Fruit fly (Drosophila melanogaster) whole organism, embryonic: ENCODE results near the gene Arp3.

ENCODE experiments used
- B-H2 ChIP-seq: fragments of 200-800 bp; sonication (Bioruptor generic); optimal IDR thresholded peaks from 2 replicates; lab custom pipeline; 2018; ENCODE audit warnings: missing biosample characterization, mild to moderate bottlenecking, missing genetic modification characterization
- CG11093 ChIP-seq: fragments of 200-800 bp; sonication (Bioruptor generic); IDR thresholded peaks from 3 replicates; pipeline ENCODE4 v1.3.6; 2022; ENCODE audit warnings: missing biosample characterization, missing genetic modification characterization
- CG11560 ChIP-seq: fragments of 200-800 bp; sonication (Bioruptor generic); IDR thresholded peaks from 3 replicates; pipeline ENCODE4 v1.3.6; 2022; ENCODE audit warnings: missing biosample characterization, missing genetic modification characterization
- CG11695 ChIP-seq: fragments of 200-800 bp; sonication (Bioruptor generic); IDR thresholded peaks from 3 replicates; pipeline ENCODE4 v1.3.6; 2022; ENCODE audit warnings: missing biosample characterization, missing genetic modification characterization
- CG12659 ChIP-seq: fragments of 200-800 bp; sonication (Bioruptor generic); optimal IDR thresholded peaks from 3 replicates; lab custom pipeline; 2017; ENCODE audit warnings: mild to moderate bottlenecking, missing biosample characterization, missing genetic modification reagents, missing genetic modification characterization
- CG12744 ChIP-seq: fragments of 200-800 bp; sonication (Bioruptor generic); optimal IDR thresholded peaks from 2 replicates; lab custom pipeline; 2016; ENCODE audit warnings: missing biosample characterization, missing genetic modification characterization
- CG14014 ChIP-seq: fragments of 200-800 bp; sonication (Bioruptor generic); IDR thresholded peaks from 2 replicates; pipeline ENCODE4 v1.3.6; 2022; ENCODE audit warnings: missing biosample characterization, missing genetic modification characterization
- CG14667 ChIP-seq: fragments of 200-800 bp; sonication (Bioruptor generic); IDR thresholded peaks from 2 replicates; pipeline ENCODE4 v1.3.6; 2022; ENCODE audit warnings: missing biosample characterization, missing genetic modification characterization
- CG1603 ChIP-seq: fragments of 200-800 bp; sonication (Bioruptor generic); optimal IDR thresholded peaks from 2 replicates; lab custom pipeline; 2019; ENCODE audit warnings: missing biosample characterization, mild to moderate bottlenecking, missing genetic modification characterization, moderate library complexity
- CG17328 ChIP-seq: fragments of 200-800 bp; sonication (Bioruptor generic); IDR thresholded peaks from 2 replicates; pipeline ENCODE4 v1.3.6; 2022; ENCODE audit warnings: missing biosample characterization, missing genetic modification characterization
- CG2116 ChIP-seq: fragments of 200-800 bp; sonication (Bioruptor generic); optimal IDR thresholded peaks from 3 replicates; lab custom pipeline; 2018; ENCODE audit warnings: missing biosample characterization, mild to moderate bottlenecking, missing genetic modification characterization
- CG2129 ChIP-seq: fragments of 200-800 bp; sonication (Bioruptor generic); IDR thresholded peaks from 2 replicates; pipeline ENCODE4 v1.3.6; 2022; ENCODE audit warnings: missing biosample characterization, missing genetic modification characterization; ENCODE audit not compliant: partially characterized antibody
- CG4282 ChIP-seq: fragments of 200-800 bp; sonication (Bioruptor generic); optimal IDR thresholded peaks from 2 replicates; lab custom pipeline; 2016; ENCODE audit warnings: missing biosample characterization, missing genetic modification characterization
- CG4854 ChIP-seq: fragments of 200-800 bp; sonication (Bioruptor generic); optimal IDR thresholded peaks from 2 replicates; lab custom pipeline; 2016; ENCODE audit warnings: missing biosample characterization, missing genetic modification characterization, inconsistent platforms
- CG7786 ChIP-seq: fragments of 200-800 bp; sonication (Bioruptor generic); optimal IDR thresholded peaks from 2 replicates; lab custom pipeline; 2016; ENCODE audit warnings: missing biosample characterization, missing genetic modification characterization
- CG7963 ChIP-seq: fragments of 200-800 bp; sonication (Bioruptor generic); IDR thresholded peaks from 3 replicates; pipeline ENCODE4 v1.3.6; 2022; ENCODE audit warnings: missing biosample characterization, missing genetic modification characterization; ENCODE audit not compliant: partially characterized antibody
- CG8281 ChIP-seq: fragments of 200-800 bp; sonication (Bioruptor generic); optimal IDR thresholded peaks from 2 replicates; lab custom pipeline; 2018; ENCODE audit warnings: missing biosample characterization, mild to moderate bottlenecking, missing genetic modification characterization, moderate library complexity
- CG8765 ChIP-seq: fragments of 200-800 bp; sonication (Bioruptor generic); IDR thresholded peaks from 2 replicates; pipeline ENCODE4 v1.3.6; 2022; ENCODE audit warnings: missing biosample characterization, missing genetic modification characterization
- Hand ChIP-seq: fragments of 200-800 bp; sonication (Bioruptor generic); optimal IDR thresholded peaks from 2 replicates; lab custom pipeline; 2017; ENCODE audit warnings: mild to moderate bottlenecking, missing biosample characterization, missing genetic modification reagents, missing genetic modification characterization
- HmgD ChIP-seq: fragments of 200-800 bp; sonication (Bioruptor generic); optimal IDR thresholded peaks from 3 replicates; lab custom pipeline; 2016; ENCODE audit warnings: missing biosample characterization, missing genetic modification characterization
- HmgZ ChIP-seq: fragments of 200-800 bp; sonication (Bioruptor generic); optimal IDR thresholded peaks from 2 replicates; lab custom pipeline; 2018; ENCODE audit warnings: missing biosample characterization, mild to moderate bottlenecking, missing genetic modification characterization
- Opbp ChIP-seq: fragments of 200-800 bp; sonication (Bioruptor generic); IDR thresholded peaks from 3 replicates; pipeline ENCODE4 v1.3.6; 2022; ENCODE audit warnings: missing biosample characterization, missing genetic modification characterization; ENCODE audit not compliant: partially characterized antibody
- Ptx1 ChIP-seq: fragments of 200-800 bp; sonication (Bioruptor generic); IDR thresholded peaks from 2 replicates; pipeline ENCODE4 v1.3.6; 2022; ENCODE audit warnings: missing biosample characterization, missing genetic modification characterization
- Ravus ChIP-seq: fragments of 200-800 bp; sonication (Bioruptor generic); IDR thresholded peaks from 2 replicates; pipeline ENCODE4 v1.3.6; 2022; ENCODE audit warnings: missing biosample characterization, missing genetic modification characterization
- Sox102F ChIP-seq: fragments of 200-800 bp; sonication (Bioruptor generic); optimal IDR thresholded peaks from 2 replicates; lab custom pipeline; 2018; ENCODE audit warnings: missing biosample characterization, mild to moderate bottlenecking, missing genetic modification characterization, moderate library complexity
- ac ChIP-seq: fragments of 200-800 bp; sonication (Bioruptor generic); optimal IDR thresholded peaks from 3 replicates; lab custom pipeline; 2017; ENCODE audit warnings: missing biosample characterization, mild to moderate bottlenecking, missing genetic modification characterization
- az2 ChIP-seq: fragments of 200-800 bp; sonication (Bioruptor generic); optimal IDR thresholded peaks from 3 replicates; lab custom pipeline; 2016; ENCODE audit warnings: missing biosample characterization, missing genetic modification characterization
- bigmax ChIP-seq: fragments of 200-800 bp; sonication (Bioruptor generic); optimal IDR thresholded peaks from 2 replicates; lab custom pipeline; 2018; ENCODE audit warnings: missing biosample characterization, mild to moderate bottlenecking, missing genetic modification characterization
- br ChIP-seq: fragments of >200 bp; optimal IDR thresholded peaks from 2 replicates; lab custom pipeline; 2017
- cad ChIP-seq: fragments of >200 bp; optimal IDR thresholded peaks from 2 replicates; lab custom pipeline; 2017; ENCODE audit warnings: missing biosample characterization, missing genetic modification characterization
- crp ChIP-seq, 2 experiments: fragments of 200-800 bp; sonication (Bioruptor generic); optimal IDR thresholded peaks; 2 replicates in 1 of 2; 3 replicates in 1 of 2; lab custom pipeline; 2017; ENCODE audit warnings: missing biosample characterization in 2 of 2, missing genetic modification characterization in 2 of 2, mild to moderate bottlenecking in 1 of 2, moderate library complexity in 1 of 2
- cwo ChIP-seq: fragments of 200-800 bp; sonication (Bioruptor generic); optimal IDR thresholded peaks from 3 replicates; lab custom pipeline; 2017; ENCODE audit warnings: missing biosample characterization, missing genetic modification characterization, mild to moderate bottlenecking, moderate library complexity, missing genetic modification reagents
- dm ChIP-seq: fragments of 200-800 bp; sonication (Bioruptor generic); optimal IDR thresholded peaks from 3 replicates; lab custom pipeline; 2016; ENCODE audit warnings: missing biosample characterization, missing genetic modification characterization
- gem ChIP-seq: fragments of 200-800 bp; sonication (Bioruptor generic); optimal IDR thresholded peaks from 2 replicates; lab custom pipeline; 2019; ENCODE audit warnings: missing biosample characterization, mild to moderate bottlenecking, missing genetic modification characterization, moderate library complexity
- hkb ChIP-seq, 2 experiments: fragments of 200-800 bp in 1 of 2; fragments of >200 bp in 1 of 2; sonication (Bioruptor generic) in 1 of 2; IDR thresholded peaks in 1 of 2; optimal IDR thresholded peaks in 1 of 2; 2 replicates each; pipeline versions ENCODE4 v1.3.6 to Lab custom; 2017 to 2022; ENCODE audit warnings: missing biosample characterization in 1 of 2, missing genetic modification characterization in 1 of 2
- inv ChIP-seq: fragments of 200-800 bp; sonication (Bioruptor generic); IDR thresholded peaks from 2 replicates; pipeline ENCODE4 v1.3.6; 2022; ENCODE audit warnings: missing biosample characterization, missing genetic modification characterization; ENCODE audit not compliant: partially characterized antibody
- mld ChIP-seq: fragments of 200-800 bp; sonication (Bioruptor generic); IDR thresholded peaks from 3 replicates; pipeline ENCODE4 v1.3.6; 2022; ENCODE audit warnings: missing biosample characterization, missing genetic modification characterization; ENCODE audit not compliant: partially characterized antibody
- nmo ChIP-seq: fragments of 200-800 bp; sonication (Bioruptor generic); optimal IDR thresholded peaks from 2 replicates; lab custom pipeline; 2018; ENCODE audit warnings: missing biosample characterization, mild to moderate bottlenecking, missing genetic modification characterization, moderate library complexity
- oc ChIP-seq: fragments of 200-800 bp; sonication (Bioruptor generic); optimal IDR thresholded peaks from 2 replicates; lab custom pipeline; 2018; ENCODE audit warnings: missing biosample characterization, mild to moderate bottlenecking, missing genetic modification characterization, moderate library complexity
- org-1 ChIP-seq: fragments of 200-800 bp; sonication (Bioruptor generic); optimal IDR thresholded peaks from 2 replicates; lab custom pipeline; 2017; ENCODE audit warnings: missing biosample characterization, missing genetic modification characterization
- p53 ChIP-seq: fragments of 200-800 bp; sonication (Bioruptor generic); optimal IDR thresholded peaks from 2 replicates; lab custom pipeline; 2016; ENCODE audit warnings: missing biosample characterization, missing genetic modification characterization
- scrt ChIP-seq: fragments of 200-800 bp; sonication (Bioruptor generic); optimal IDR thresholded peaks from 2 replicates; lab custom pipeline; 2018; ENCODE audit warnings: missing biosample characterization, mild to moderate bottlenecking, missing genetic modification characterization, moderate library complexity
- sens-2 ChIP-seq: fragments of 200-800 bp; sonication (Bioruptor generic); IDR thresholded peaks from 2 replicates; pipeline ENCODE4 v1.3.6; 2022; ENCODE audit warnings: missing biosample characterization, missing genetic modification characterization
- seq ChIP-seq: fragments of 200-800 bp; sonication (Bioruptor generic); IDR thresholded peaks from 2 replicates; pipeline ENCODE4 v1.3.6; 2022; ENCODE audit warnings: missing biosample characterization, missing genetic modification characterization
- sr ChIP-seq: fragments of 200-800 bp; sonication (Bioruptor generic); IDR thresholded peaks from 3 replicates; pipeline ENCODE4 v1.3.6; 2022; ENCODE audit warnings: missing biosample characterization, missing genetic modification characterization
- stc ChIP-seq: fragments of 200-800 bp; sonication (Bioruptor generic); IDR thresholded peaks from 2 replicates; pipeline ENCODE4 v1.3.6; 2022; ENCODE audit warnings: missing biosample characterization, missing genetic modification characterization
- stwl ChIP-seq: fragments of 200-800 bp; sonication (Bioruptor generic); optimal IDR thresholded peaks from 3 replicates; lab custom pipeline; 2018; ENCODE audit warnings: missing biosample characterization, mild to moderate bottlenecking, missing genetic modification characterization, moderate library complexity
- trh ChIP-seq: fragments of 200-800 bp; sonication (Bioruptor generic); optimal IDR thresholded peaks from 2 replicates; lab custom pipeline; 2016; ENCODE audit warnings: missing biosample characterization, missing genetic modification characterization
- unc-4 ChIP-seq: fragments of 200-800 bp; sonication (Bioruptor generic); IDR thresholded peaks from 2 replicates; pipeline ENCODE4 v1.3.6; 2022; ENCODE audit warnings: missing biosample characterization, missing genetic modification characterization; ENCODE audit not compliant: partially characterized antibody
- wdn ChIP-seq: fragments of 200-800 bp; sonication (Bioruptor generic); IDR thresholded peaks from 2 replicates; pipeline ENCODE4 v1.3.6; 2022; ENCODE audit warnings: missing biosample characterization, missing genetic modification characterization

Arp3 gene

dm6 chr3L:8096106-8096558, 19.6 kb downstream of the Arp3 start (continued):
- no peak for TF ChIP-seq br (lab: Kevin White, UChicago)
- peak; percentile 82 for TF ChIP-seq CG4854
- TF ChIP-seq org-1: peak; percentile 95
- peak; percentile 98 for TF ChIP-seq CG12659
- peak; percentile 42 for TF ChIP-seq p53 (GFP tag; lab: Kevin White, UChicago)
- peak; percentile 93 for TF ChIP-seq az2 (GFP tag; lab: Kevin White, UChicago)
- TF ChIP-seq crp (GFP tag; optimal IDR thresholded peaks at IDR 0.05; lab: Kevin White, UChicago): peak in 1 of 2 experiments; percentile 56
- TF ChIP-seq seq (GFP tag; lab: Robert Waterston, UW): peak; percentile 97
- no peak for TF ChIP-seq unc-4 (GFP tag; lab: Robert Waterston, UW)
- peak; percentile 95 for TF ChIP-seq CG14014 (GFP tag; lab: Robert Waterston, UW)
- TF ChIP-seq HmgD (GFP tag; lab: Kevin White, UChicago): peak; percentile 29
- peak; percentile 69 for TF ChIP-seq CG8281 (tag; lab: Kevin White, UChicago)
- TF ChIP-seq Hand (GFP tag; lab: Kevin White, UChicago): peak; percentile 97
- peak; percentile 59; the same call in 1 of the 3 replicates for TF ChIP-seq sr (GFP tag; lab: Robert Waterston, UW)
- no peak for TF ChIP-seq bigmax (GFP tag; lab: Kevin White, UChicago)
- TF ChIP-seq cad (GFP tag; lab: Kevin White, UChicago): no peak
- TF ChIP-seq CG4282 (GFP tag; lab: Kevin White, UChicago): peak; percentile 66
- TF ChIP-seq CG8765 (GFP tag; lab: Robert Waterston, UW): peak; percentile 61; the same call in 1 of the 2 replicates
- TF ChIP-seq inv (GFP tag; lab: Robert Waterston, UW): no peak
- TF ChIP-seq stc (GFP tag; lab: Robert Waterston, UW): peak; percentile 94
- TF ChIP-seq gem: peak; percentile 98
- no peak for TF ChIP-seq stwl (tag; lab: Kevin White, UChicago)
- peak; percentile 88 for TF ChIP-seq CG14667 (GFP tag; lab: Robert Waterston, UW)
- TF ChIP-seq Ptx1: peak; percentile 96
- no peak for TF ChIP-seq Opbp (GFP tag; lab: Robert Waterston, UW)
- TF ChIP-seq mld: no peak
- TF ChIP-seq ac (GFP tag; lab: Kevin White, UChicago): no peak
- peak; percentile 97 for TF ChIP-seq HmgZ (tag; lab: Kevin White, UChicago)
- TF ChIP-seq Sox102F: peak; percentile 95
- TF ChIP-seq hkb (optimal IDR thresholded peaks at IDR 0.05; lab: Kevin White, UChicago): no peak
- TF ChIP-seq hkb (GFP tag; IDR thresholded peaks at IDR 0.05; lab: Robert Waterston, UW): peak; percentile 96
- TF ChIP-seq Ravus (GFP tag; lab: Robert Waterston, UW): peak; percentile 87
- peak; percentile 71 for TF ChIP-seq trh
- TF ChIP-seq CG11695 (GFP tag; lab: Robert Waterston, UW): peak; percentile 96
- peak; percentile 84 for TF ChIP-seq CG17328 (GFP tag; lab: Robert Waterston, UW)
- TF ChIP-seq CG2129: no peak
- TF ChIP-seq CG12744 (GFP tag; lab: Kevin White, UChicago): peak; percentile 75
- peak; percentile 89 for TF ChIP-seq CG11560 (tag; lab: Robert Waterston, UW)
- TF ChIP-seq oc (tag; lab: Kevin White, UChicago): peak; percentile 91
- TF ChIP-seq wdn (GFP tag; lab: Robert Waterston, UW): peak; percentile 94
- TF ChIP-seq CG1603 (tag; lab: Kevin White, UChicago): no peak
- TF ChIP-seq CG7963 (GFP tag; lab: Robert Waterston, UW): no peak
- peak; percentile 78 for TF ChIP-seq CG2116 (GFP tag; lab: Kevin White, UChicago)
- TF ChIP-seq sens-2: peak; percentile 68
- peak; percentile 93 for TF ChIP-seq nmo
- TF ChIP-seq scrt (GFP tag; lab: Kevin White, UChicago): peak; percentile 94
- TF ChIP-seq cwo (GFP tag; lab: Kevin White, UChicago): peak; percentile 97
- TF ChIP-seq CG7786 (GFP tag; lab: Kevin White, UChicago): peak; percentile 81
- TF ChIP-seq B-H2 (GFP tag; lab: Kevin White, UChicago): peak; percentile 97
- TF ChIP-seq dm (GFP tag; lab: Kevin White, UChicago): peak; percentile 55
- peak; percentile 90 for TF ChIP-seq CG11093
